Worm (Caenorhabditis elegans) whole organism, L3 larva: ENCODE measurements around the gene sri-37.
"Not testable (repeated sequence)": the region's sequence is repeated elsewhere in the genome, so short reads cannot be mapped to it uniquely, and the experiment has no call there.

ENCODE experiments used
- R02D3.7 ChIP-seq: fragments of 150-350 bp; optimal IDR thresholded peaks from 2 replicates; lab custom pipeline; 2014; ENCODE audit warnings: missing biosample characterization, missing genetic modification characterization
- ZK546.5 ChIP-seq: sonication (generic microtip); optimal IDR thresholded peaks from 2 replicates; lab custom pipeline; 2017; ENCODE audit warnings: missing biosample characterization, missing genetic modification characterization
- aly-2 ChIP-seq: fragments of 150-350 bp; optimal IDR thresholded peaks from 2 replicates; lab custom pipeline; 2014; ENCODE audit warnings: missing biosample characterization, missing genetic modification characterization
- ceh-28 ChIP-seq: fragments of 150-350 bp; optimal IDR thresholded peaks from 2 replicates; lab custom pipeline; 2014; ENCODE audit warnings: missing biosample characterization, missing genetic modification reagents, missing genetic modification characterization
- daf-12 ChIP-seq: fragments of 150-350 bp; optimal IDR thresholded peaks from 2 replicates; lab custom pipeline; 2014; ENCODE audit warnings: missing biosample characterization, missing genetic modification reagents, missing genetic modification characterization
- egl-27 ChIP-seq: sonication (generic microtip); optimal IDR thresholded peaks from 4 replicates; lab custom pipeline; 2017; ENCODE audit warnings: missing biosample characterization, missing genetic modification reagents, missing genetic modification characterization
- elt-2 ChIP-seq: sonication (generic microtip); optimal IDR thresholded peaks from 2 replicates; lab custom pipeline; 2016; ENCODE audit warnings: missing genetic modification reagents, mild to moderate bottlenecking, missing genetic modification characterization, missing compliant biosample characterization
- elt-3 ChIP-seq, 3 experiments: fragments of 150-350 bp in 1 of 3; sonication (generic microtip) in 2 of 3; optimal IDR thresholded peaks; 2 replicates in 2 of 3; 4 replicates in 1 of 3; lab custom pipeline; 2014 to 2017; ENCODE audit warnings: missing biosample characterization in 3 of 3, missing genetic modification characterization in 3 of 3
- eor-1 ChIP-seq, 2 experiments: fragments of 150-350 bp; optimal IDR thresholded peaks; 2 replicates each; lab custom pipeline; 2014 to 2018; ENCODE audit warnings: missing biosample characterization in 2 of 2, missing genetic modification characterization in 2 of 2
- fkh-2 ChIP-seq: fragments of 150-350 bp; optimal IDR thresholded peaks from 2 replicates; lab custom pipeline; 2014; ENCODE audit warnings: missing biosample characterization, missing genetic modification reagents, missing genetic modification characterization
- fos-1 ChIP-seq: fragments of 150-350 bp; optimal IDR thresholded peaks from 2 replicates; lab custom pipeline; 2014; ENCODE audit warnings: missing biosample characterization, missing genetic modification characterization
- hmg-11 ChIP-seq: sonication (generic microtip); optimal IDR thresholded peaks from 2 replicates; lab custom pipeline; 2016; ENCODE audit warnings: missing genetic modification characterization, missing compliant biosample characterization
- lsy-12 ChIP-seq: sonication (generic microtip); optimal IDR thresholded peaks from 2 replicates; lab custom pipeline; 2016; ENCODE audit warnings: mild to moderate bottlenecking, missing genetic modification characterization, missing compliant biosample characterization
- nfya-1 ChIP-seq: sonication (generic microtip); optimal IDR thresholded peaks from 2 replicates; lab custom pipeline; 2017; ENCODE audit warnings: missing genetic modification characterization, mild to moderate bottlenecking, missing compliant biosample characterization, antibody characterized with exemption, moderate library complexity; ENCODE audit not compliant: insufficient read depth
- nhr-11 ChIP-seq: fragments of 150-350 bp; optimal IDR thresholded peaks from 2 replicates; lab custom pipeline; 2014; ENCODE audit warnings: missing biosample characterization, missing genetic modification characterization
- nhr-12 ChIP-seq: fragments of 150-350 bp; optimal IDR thresholded peaks from 2 replicates; lab custom pipeline; 2014; ENCODE audit warnings: missing biosample characterization, missing genetic modification characterization
- nhr-23 ChIP-seq: fragments of 150-350 bp; optimal IDR thresholded peaks from 2 replicates; lab custom pipeline; 2014; ENCODE audit warnings: missing biosample characterization, missing genetic modification reagents, missing genetic modification characterization
- nhr-237 ChIP-seq: fragments of 150-350 bp; optimal IDR thresholded peaks from 2 replicates; lab custom pipeline; 2014; ENCODE audit warnings: missing biosample characterization, missing genetic modification characterization
- nhr-28 ChIP-seq: fragments of 150-350 bp; optimal IDR thresholded peaks from 2 replicates; lab custom pipeline; 2014; ENCODE audit warnings: missing biosample characterization, missing genetic modification characterization
- nhr-43 ChIP-seq: sonication (generic microtip); optimal IDR thresholded peaks from 2 replicates; lab custom pipeline; 2016; ENCODE audit warnings: mild to moderate bottlenecking, missing genetic modification characterization, missing compliant biosample characterization; ENCODE audit not compliant: poor library complexity, severe bottlenecking
- nhr-67 ChIP-seq: fragments of 150-350 bp; optimal IDR thresholded peaks from 2 replicates; lab custom pipeline; 2014; ENCODE audit warnings: missing biosample characterization, missing genetic modification characterization
- nhr-77 ChIP-seq: fragments of 150-350 bp; optimal IDR thresholded peaks from 2 replicates; lab custom pipeline; 2014; ENCODE audit warnings: missing biosample characterization, missing genetic modification characterization
- pha-4 ChIP-seq: fragments of 150-350 bp; optimal IDR thresholded peaks from 2 replicates; lab custom pipeline; 2014; ENCODE audit warnings: missing biosample characterization, missing genetic modification reagents, missing genetic modification characterization
- pqm-1 ChIP-seq: fragments of 150-350 bp; optimal IDR thresholded peaks from 2 replicates; lab custom pipeline; 2017; ENCODE audit warnings: missing biosample characterization, missing genetic modification characterization, inconsistent platforms
- sea-2 ChIP-seq: fragments of 150-350 bp; sonication (generic microtip); optimal IDR thresholded peaks from 4 replicates; lab custom pipeline; 2014; ENCODE audit warnings: missing biosample characterization, missing genetic modification reagents, missing genetic modification characterization
- unc-39 ChIP-seq: sonication (generic microtip); optimal IDR thresholded peaks from 4 replicates; lab custom pipeline; 2017; ENCODE audit warnings: missing biosample characterization, missing genetic modification characterization
- unc-62 ChIP-seq: fragments of 150-350 bp; sonication (generic microtip); optimal IDR thresholded peaks from 4 replicates; lab custom pipeline; 2014; ENCODE audit warnings: missing biosample characterization, missing genetic modification reagents, missing genetic modification characterization
- ztf-4 ChIP-seq: fragments of 150-350 bp; optimal IDR thresholded peaks from 2 replicates; lab custom pipeline; 2014; ENCODE audit warnings: missing biosample characterization, missing genetic modification characterization

Gene sri-37

DNA sequence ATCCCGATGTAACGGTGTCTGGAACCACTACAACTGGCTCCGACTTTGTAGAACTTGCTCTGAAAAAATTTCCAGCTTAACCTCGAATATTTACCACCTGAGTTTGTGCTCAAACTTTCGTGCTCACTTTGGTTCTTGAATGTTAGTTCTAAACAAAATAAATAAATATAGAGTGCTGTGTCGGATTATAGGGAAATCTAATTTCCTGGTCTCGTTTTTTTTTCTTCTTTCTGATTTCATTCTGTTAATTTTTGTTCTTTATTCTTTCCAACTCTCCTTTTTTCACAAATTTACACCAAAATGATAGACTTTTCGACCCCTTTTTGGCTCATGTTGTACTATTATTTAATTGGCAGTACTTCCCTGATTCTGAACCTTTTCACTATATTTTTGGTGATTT, at the start of gene sri-37:
Gene sri-37, plus strand, starts transcription at position 301 of the 400 bp plus-strand sequence.
- no peak for TF ChIP-seq eor-1 (tag; optimal IDR thresholded peaks at IDR 0.05; lab: Kevin White, UChicago)
- TF ChIP-seq lsy-12 (tag; lab: Kevin White, UChicago): no peak
- no peak for TF ChIP-seq unc-62 (GFP tag; lab: Kevin White, UChicago)
- TF ChIP-seq nfya-1 (tag; lab: Kevin White, UChicago): no peak
- TF ChIP-seq R02D3.7 (tag; lab: Kevin White, UChicago): no peak
- no peak for TF ChIP-seq sea-2 (GFP tag; lab: Kevin White, UChicago)

- TF ChIP-seq pha-4 (tag; lab: Kevin White, UChicago) (no peak), nhr-12 (tag; lab: Kevin White, UChicago) (no peak), pqm-1 (tag; lab: Kevin White, UChicago) (no peak), nhr-237 (tag; lab: Kevin White, UChicago) (no peak), lsy-12 (tag; lab: Kevin White, UChicago) (no peak), unc-62 (GFP tag; lab: Kevin White, UChicago) (no peak), elt-3 (tag; optimal IDR thresholded peaks at IDR 0.05; lab: Kevin White, UChicago) (no peak), fkh-2 (tag; lab: Kevin White, UChicago) (no peak), nhr-67 (no peak), egl-27 (tag; lab: Kevin White, UChicago) (no peak), hmg-11 (no peak), aly-2 (no peak), fos-1 (tag; lab: Kevin White, UChicago) (no peak), nhr-11 (no peak), R02D3.7 (tag; lab: Kevin White, UChicago) (no peak)
- TF ChIP-seq, all 47 proteins: peak for 0
Measured at ce11 chrII:2583044-2583443, 46.3 kb upstream of the sri-37 start, which contains the start of gene sri-74. TSS of gene sri-74 (minus strand) at chrII:2583144.

DNA sequence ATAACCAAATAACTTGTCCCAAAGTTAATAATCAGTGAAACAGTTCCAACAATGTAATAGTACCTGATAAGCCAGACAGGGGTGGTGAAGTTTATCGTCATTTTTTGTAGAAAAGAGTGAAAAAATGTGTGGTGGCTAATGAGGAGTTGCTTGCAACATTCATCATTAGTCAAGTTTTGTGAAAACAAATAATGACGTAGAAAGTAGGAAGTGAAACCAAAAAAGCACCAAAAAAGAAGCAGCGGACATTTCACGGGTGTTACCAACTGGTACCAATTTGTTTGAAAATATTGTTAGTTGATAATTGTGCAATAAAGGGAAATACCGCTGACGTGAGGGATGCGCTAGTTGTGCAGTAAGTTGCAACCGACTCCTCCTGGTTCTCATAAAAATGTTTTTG, 43.9 kb upstream of the sri-37 start, which contains the start of gene sri-36:
Gene sri-36, minus strand, starts transcription at position 101 of the 400 bp plus-strand sequence.
- TF ChIP-seq elt-2 (tag; lab: Kevin White, UChicago) (peak; percentile 13), fos-1 (tag; lab: Kevin White, UChicago) (no peak)
- TF ChIP-seq, all 47 proteins: peak for 1

- TF ChIP-seq nhr-77 (tag; lab: Kevin White, UChicago): no peak
- TF ChIP-seq fos-1 (tag; lab: Kevin White, UChicago): peak; percentile 44
- TF ChIP-seq nhr-43: no peak
- TF ChIP-seq pqm-1 (tag; lab: Kevin White, UChicago): peak; percentile 91
- TF ChIP-seq elt-2 (tag; lab: Kevin White, UChicago): peak; percentile 96
- no peak for TF ChIP-seq ZK546.5 (tag; lab: Kevin White, UChicago)
- TF ChIP-seq daf-12: no peak
- TF ChIP-seq ceh-28 (tag; lab: Kevin White, UChicago): no peak
Measured at ce11 chrII:2586861-2587554, 42.4 kb upstream of the sri-37 start, which contains the start of the genes F33H12.7 and sri-39. TSS of gene F33H12.7 (minus strand) at chrII:2586911. TSS of gene sri-39 (plus strand) at chrII:2587504.

- TF ChIP-seq unc-39 (tag; lab: Kevin White, UChicago); lsy-12 (tag; lab: Kevin White, UChicago); ztf-4: not testable (repeated sequence)
Measured at ce11 chrII:2600176-2600575, 29.2 kb upstream of the sri-37 start, which contains the start of gene F33H12.1. TSS of gene F33H12.1 (plus strand) at chrII:2600476.

- TF ChIP-seq lsy-12 (tag; lab: Kevin White, UChicago) (no peak), nhr-23 (tag; lab: Kevin White, UChicago) (no peak), ztf-4 (no peak), unc-62 (GFP tag; lab: Kevin White, UChicago) (no peak), fkh-2 (tag; lab: Kevin White, UChicago) (no peak), nhr-28 (no peak)
Measured at ce11 chrII:2600931-2601330, 28.4 kb upstream of the sri-37 start.
